Worm (Caenorhabditis elegans): Measurements from ENCODE around the gene nspd-5.

DNA sequence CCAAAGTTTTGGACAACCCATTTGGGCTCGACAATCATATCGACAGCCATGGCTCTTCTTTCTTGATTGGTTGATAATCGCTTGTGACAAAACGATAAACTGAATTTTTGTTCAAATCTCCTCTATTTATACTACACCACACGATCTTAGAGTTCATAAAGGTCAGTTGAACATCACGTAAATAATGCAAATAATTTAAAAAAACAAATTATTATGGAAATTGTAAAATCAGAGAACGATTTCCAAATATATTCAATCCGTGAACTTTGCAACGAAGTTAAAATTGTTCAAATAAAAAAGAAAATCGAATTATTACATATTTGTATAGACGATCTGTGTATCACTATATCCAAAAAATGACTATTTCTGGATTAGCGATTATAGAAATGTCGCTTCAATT, 3.2 kb upstream of the nspd-5 start, which contains the start of the genes mpst-4 and F11G11.14:
- TF ChIP-seq hlh-30 (tag; optimal IDR thresholded peaks at IDR 0.05; ENCODE audit: insufficient read depth) (no peak), F13H6.1 (tag; optimal IDR thresholded peaks at IDR 0.05) (no peak), ceh-9 (tag; optimal IDR thresholded peaks at IDR 0.05) (no peak), syd-9 (tag; optimal IDR thresholded peaks at IDR 0.05) (no peak), sox-4 (tag; optimal IDR thresholded peaks at IDR 0.05) (no peak), unc-86 (tag; optimal IDR thresholded peaks at IDR 0.05) (no peak), pha-2 (tag; optimal IDR thresholded peaks at IDR 0.05) (no peak), ama-1 (optimal IDR thresholded peaks at IDR 0.05) (no peak), fkh-10 (GFP tag; optimal IDR thresholded peaks at IDR 0.05) (no peak), hlh-13 (GFP tag; optimal IDR thresholded peaks at IDR 0.05) (no peak)

All from whole organism, late embryonic.